Fruit fly (Drosophila melanogaster) whole organism, embryonic: ENCODE data around the gene CG32079.

ENCODE experiments used
- B-H2 ChIP-seq: fragments of 200-800 bp; sonication (Bioruptor generic); optimal IDR thresholded peaks from 2 replicates; lab custom pipeline; 2018; ENCODE audit warnings: missing biosample characterization, mild to moderate bottlenecking, missing genetic modification characterization
- Blimp-1 ChIP-seq: fragments of 200-800 bp; sonication (Bioruptor generic); optimal IDR thresholded peaks from 3 replicates; lab custom pipeline; 2018; ENCODE audit warnings: missing biosample characterization, missing genetic modification characterization, mild to moderate bottlenecking, moderate library complexity, missing genetic modification reagents
- CG10321 ChIP-seq: fragments of 200-800 bp; sonication (Bioruptor generic); IDR thresholded peaks from 2 replicates; pipeline ENCODE4 v1.3.6; 2022; ENCODE audit warnings: missing biosample characterization, missing genetic modification characterization
- CG10431 ChIP-seq: fragments of 200-800 bp; sonication (Bioruptor generic); optimal IDR thresholded peaks from 3 replicates; lab custom pipeline; 2018; ENCODE audit warnings: missing biosample characterization, mild to moderate bottlenecking, missing genetic modification characterization
- CG13296 ChIP-seq: fragments of 200-800 bp; sonication (Bioruptor generic); optimal IDR thresholded peaks from 3 replicates; lab custom pipeline; 2018; ENCODE audit warnings: missing biosample characterization, mild to moderate bottlenecking, missing genetic modification characterization
- CG13424 ChIP-seq: fragments of 200-800 bp; sonication (Bioruptor generic); optimal IDR thresholded peaks from 2 replicates; lab custom pipeline; 2019; ENCODE audit warnings: missing biosample characterization, mild to moderate bottlenecking, missing genetic modification characterization, moderate library complexity
- CG17359 ChIP-seq: fragments of 200-800 bp; sonication (Bioruptor generic); optimal IDR thresholded peaks from 3 replicates; lab custom pipeline; 2018; ENCODE audit warnings: missing biosample characterization, mild to moderate bottlenecking, missing genetic modification characterization, moderate library complexity
- CG2199 ChIP-seq: fragments of 200-800 bp; sonication (Bioruptor generic); IDR thresholded peaks from 3 replicates; pipeline ENCODE4 v1.3.6; 2022; ENCODE audit warnings: missing biosample characterization, missing genetic modification characterization
- CG2202 ChIP-seq: fragments of 200-800 bp; sonication (Bioruptor generic); optimal IDR thresholded peaks from 2 replicates; lab custom pipeline; 2018; ENCODE audit warnings: missing biosample characterization, mild to moderate bottlenecking, missing genetic modification characterization
- CG30431 ChIP-seq: fragments of 200-800 bp; sonication (Bioruptor generic); optimal IDR thresholded peaks from 2 replicates; lab custom pipeline; 2017; ENCODE audit warnings: missing biosample characterization, missing genetic modification characterization
- CG32532 ChIP-seq: fragments of 200-800 bp; sonication (Bioruptor generic); IDR thresholded peaks from 2 replicates; pipeline ENCODE4 v1.3.6; 2022; ENCODE audit warnings: missing biosample characterization, missing genetic modification characterization
- CG34224 ChIP-seq: fragments of 200-800 bp; sonication (Bioruptor generic); IDR thresholded peaks from 3 replicates; pipeline ENCODE4 v1.3.6; 2022; ENCODE audit warnings: missing biosample characterization, missing genetic modification characterization; ENCODE audit not compliant: partially characterized antibody
- CG4854 ChIP-seq: fragments of 200-800 bp; sonication (Bioruptor generic); optimal IDR thresholded peaks from 2 replicates; lab custom pipeline; 2016; ENCODE audit warnings: missing biosample characterization, missing genetic modification characterization, inconsistent platforms
- CG6765 ChIP-seq: fragments of 200-800 bp; sonication (Bioruptor generic); optimal IDR thresholded peaks from 3 replicates; lab custom pipeline; 2017; ENCODE audit warnings: missing biosample characterization, mild to moderate bottlenecking, missing genetic modification characterization
- CG8089 ChIP-seq: fragments of 200-800 bp; sonication (Bioruptor generic); optimal IDR thresholded peaks from 3 replicates; lab custom pipeline; 2016; ENCODE audit warnings: missing biosample characterization, missing genetic modification characterization
- CG9215 ChIP-seq: fragments of 200-800 bp; sonication (Bioruptor generic); IDR thresholded peaks from 2 replicates; pipeline ENCODE4 v1.3.6; 2022; ENCODE audit warnings: missing biosample characterization, missing genetic modification characterization
- H2.0 ChIP-seq: fragments of 200-800 bp; sonication (Bioruptor generic); IDR thresholded peaks from 2 replicates; pipeline ENCODE4 v1.3.6; 2022; ENCODE audit warnings: missing biosample characterization, missing genetic modification characterization
- HLHmδ ChIP-seq: fragments of 200-800 bp; sonication (Bioruptor generic); optimal IDR thresholded peaks from 2 replicates; lab custom pipeline; 2018; ENCODE audit warnings: missing biosample characterization, mild to moderate bottlenecking, missing genetic modification characterization, moderate library complexity
- Hr51 ChIP-seq, 2 experiments: fragments of 200-800 bp; sonication (Bioruptor generic); optimal IDR thresholded peaks; 2 replicates in 1 of 2; 3 replicates in 1 of 2; lab custom pipeline; 2016 to 2018; ENCODE audit warnings: missing biosample characterization in 2 of 2, missing genetic modification characterization in 2 of 2, mild to moderate bottlenecking in 1 of 2, moderate library complexity in 1 of 2
- Hsf ChIP-seq: fragments of 200-800 bp; sonication (Bioruptor generic); optimal IDR thresholded peaks from 3 replicates; lab custom pipeline; 2016; ENCODE audit warnings: missing biosample characterization, missing genetic modification characterization
- Lhr ChIP-seq: fragments of 200-800 bp; sonication (Bioruptor generic); optimal IDR thresholded peaks from 3 replicates; lab custom pipeline; 2017; ENCODE audit warnings: mild to moderate bottlenecking, missing biosample characterization, missing genetic modification reagents, missing genetic modification characterization
- Mes4 ChIP-seq: fragments of 200-800 bp; sonication (Bioruptor generic); optimal IDR thresholded peaks from 2 replicates; lab custom pipeline; 2016; ENCODE audit warnings: missing biosample characterization, missing genetic modification characterization
- Oaz ChIP-seq: fragments of 200-800 bp; sonication (Bioruptor generic); IDR thresholded peaks from 2 replicates; pipeline ENCODE4 v1.3.6; 2022; ENCODE audit warnings: missing biosample characterization, missing genetic modification characterization
- Side ChIP-seq: fragments of 200-800 bp; sonication (Bioruptor generic); optimal IDR thresholded peaks from 2 replicates; lab custom pipeline; 2016; ENCODE audit warnings: missing biosample characterization, missing genetic modification characterization
- Ssrp ChIP-seq: fragments of 200-800 bp; sonication (Bioruptor generic); optimal IDR thresholded peaks from 2 replicates; lab custom pipeline; 2018; ENCODE audit warnings: missing biosample characterization, mild to moderate bottlenecking, missing genetic modification characterization, moderate library complexity
- TFAM ChIP-seq: fragments of 200-800 bp; sonication (Bioruptor generic); optimal IDR thresholded peaks from 2 replicates; lab custom pipeline; 2017; ENCODE audit warnings: missing biosample characterization, missing genetic modification characterization, inconsistent platforms
- Taf1 ChIP-seq: fragments of 200-800 bp; sonication (Bioruptor generic); IDR thresholded peaks from 2 replicates; pipeline ENCODE4 v1.3.6; 2022; ENCODE audit warnings: missing biosample characterization, missing genetic modification characterization
- YL-1 ChIP-seq: fragments of 200-800 bp; sonication (Bioruptor generic); optimal IDR thresholded peaks from 3 replicates; lab custom pipeline; 2017; ENCODE audit warnings: missing biosample characterization, mild to moderate bottlenecking, missing genetic modification characterization
- cg ChIP-seq: fragments of 200-800 bp; sonication (Bioruptor generic); optimal IDR thresholded peaks from 3 replicates; lab custom pipeline; 2019; ENCODE audit warnings: missing biosample characterization, mild to moderate bottlenecking, missing genetic modification characterization, moderate library complexity
- chm ChIP-seq: fragments of 200-800 bp; sonication (Bioruptor generic); IDR thresholded peaks from 2 replicates; pipeline ENCODE4 v1.3.6; 2022; ENCODE audit warnings: missing biosample characterization, missing genetic modification characterization
- croc ChIP-seq: fragments of 200-800 bp; sonication (Bioruptor generic); conservative IDR thresholded peaks from 3 replicates; pipeline ENCODE4 v1.3.6; 2022; ENCODE audit warnings: missing biosample characterization, missing genetic modification characterization
- hkb ChIP-seq, 2 experiments: fragments of 200-800 bp in 1 of 2; fragments of >200 bp in 1 of 2; sonication (Bioruptor generic) in 1 of 2; IDR thresholded peaks in 1 of 2; optimal IDR thresholded peaks in 1 of 2; 2 replicates each; pipeline versions ENCODE4 v1.3.6 to Lab custom; 2017 to 2022; ENCODE audit warnings: missing biosample characterization in 1 of 2, missing genetic modification characterization in 1 of 2
- jumu ChIP-seq: fragments of 200-800 bp; sonication (Bioruptor generic); optimal IDR thresholded peaks from 3 replicates; lab custom pipeline; 2016; ENCODE audit warnings: missing biosample characterization, missing genetic modification characterization
- kah ChIP-seq: fragments of 200-800 bp; sonication (Bioruptor generic); optimal IDR thresholded peaks from 2 replicates; lab custom pipeline; 2018; ENCODE audit warnings: missing biosample characterization, mild to moderate bottlenecking, missing genetic modification characterization
- klu ChIP-seq: fragments of 200-800 bp; sonication (Bioruptor generic); IDR thresholded peaks from 2 replicates; pipeline ENCODE4 v1.3.6; 2022; ENCODE audit warnings: missing biosample characterization, missing genetic modification characterization
- knrl ChIP-seq: fragments of 200-800 bp; sonication (Bioruptor generic); IDR thresholded peaks from 3 replicates; pipeline ENCODE4 v1.3.6; 2022; ENCODE audit warnings: missing biosample characterization, missing genetic modification characterization; ENCODE audit not compliant: partially characterized antibody
- lbe ChIP-seq: fragments of 200-800 bp; sonication (Bioruptor generic); optimal IDR thresholded peaks from 2 replicates; lab custom pipeline; 2016; ENCODE audit warnings: missing biosample characterization, mild to moderate bottlenecking, missing genetic modification characterization
- luna ChIP-seq: fragments of 200-800 bp; sonication (Bioruptor generic); optimal IDR thresholded peaks from 2 replicates; lab custom pipeline; 2016; ENCODE audit warnings: missing biosample characterization, missing genetic modification characterization
- nerfin-2 ChIP-seq: fragments of 200-800 bp; sonication (Bioruptor generic); IDR thresholded peaks from 2 replicates; pipeline ENCODE4 v1.3.6; 2022; ENCODE audit warnings: missing biosample characterization, missing genetic modification characterization; ENCODE audit not compliant: partially characterized antibody
- nom ChIP-seq: fragments of 200-800 bp; sonication (Bioruptor generic); optimal IDR thresholded peaks from 2 replicates; lab custom pipeline; 2017; ENCODE audit warnings: missing biosample characterization, missing genetic modification characterization, mild to moderate bottlenecking, moderate library complexity, missing genetic modification reagents
- odd ChIP-seq: fragments of 200-800 bp; sonication (Bioruptor generic); optimal IDR thresholded peaks from 2 replicates; lab custom pipeline; 2017; ENCODE audit warnings: missing biosample characterization, mild to moderate bottlenecking, missing genetic modification characterization
- onecut ChIP-seq: fragments of 200-800 bp; sonication (Bioruptor generic); IDR thresholded peaks from 2 replicates; pipeline ENCODE4 v1.3.6; 2022; ENCODE audit warnings: missing biosample characterization, missing genetic modification characterization
- pita ChIP-seq: fragments of 200-800 bp; sonication (Bioruptor generic); optimal IDR thresholded peaks from 2 replicates; lab custom pipeline; 2017; ENCODE audit warnings: missing biosample characterization, mild to moderate bottlenecking, missing genetic modification characterization
- prd ChIP-seq, 3 experiments: fragments of >200 bp in 2 of 3; fragments of 200-800 bp in 1 of 3; sonication (Bioruptor generic) in 1 of 3; optimal IDR thresholded peaks in 2 of 3; IDR thresholded peaks in 1 of 3; 2 replicates in 2 of 3; 3 replicates in 1 of 3; pipeline versions ENCODE4 v1.3.6 to Lab custom; 2017 to 2022; ENCODE audit warnings: missing biosample characterization in 1 of 3, missing genetic modification characterization in 1 of 3
- row ChIP-seq: fragments of 200-800 bp; sonication (Bioruptor generic); IDR thresholded peaks from 3 replicates; pipeline ENCODE4 v1.3.6; 2022; ENCODE audit warnings: missing biosample characterization, missing genetic modification characterization
- sim ChIP-seq: fragments of 200-800 bp; sonication (Bioruptor generic); IDR thresholded peaks from 2 replicates; pipeline ENCODE4 v1.3.6; 2022; ENCODE audit warnings: missing biosample characterization, missing genetic modification characterization
- sisA ChIP-seq: fragments of 200-800 bp; sonication (Bioruptor generic); IDR thresholded peaks from 2 replicates; pipeline ENCODE4 v1.3.6; 2022; ENCODE audit warnings: missing biosample characterization, missing genetic modification characterization
- sqz ChIP-seq: fragments of 200-800 bp; sonication (Bioruptor generic); optimal IDR thresholded peaks from 3 replicates; lab custom pipeline; 2018; ENCODE audit warnings: missing biosample characterization, mild to moderate bottlenecking, missing genetic modification characterization
- ssp ChIP-seq: fragments of 200-800 bp; sonication (Bioruptor generic); IDR thresholded peaks from 2 replicates; pipeline ENCODE4 v1.3.6; 2022; ENCODE audit warnings: missing biosample characterization, missing genetic modification characterization

CG32079 gene

dm6 chr3L:11047877-11048276 is 22.5 kb downstream of the CG32079 start (continued):
- peak; percentile 86 for TF ChIP-seq onecut (GFP tag; lab: Robert Waterston, UW)
- peak; percentile 70 for TF ChIP-seq CG10431 (GFP tag; lab: Kevin White, UChicago)
- TF ChIP-seq Mes4 (GFP tag; lab: Kevin White, UChicago), result peak; percentile 81
- no peak for TF ChIP-seq luna
- TF ChIP-seq Hr51 (GFP tag; optimal IDR thresholded peaks at IDR 0.05; lab: Kevin White, UChicago), result peak; percentile 47 to 54
- TF ChIP-seq knrl (GFP tag; lab: Robert Waterston, UW), result peak; percentile 32; the same call in 1 of the 3 replicates
- TF ChIP-seq chm (GFP tag; lab: Robert Waterston, UW), result peak; percentile 77
- peak; percentile 70 for TF ChIP-seq Side (GFP tag; lab: Kevin White, UChicago)
- TF ChIP-seq Oaz (GFP tag; lab: Robert Waterston, UW), result peak; percentile 70
- TF ChIP-seq CG32532 (GFP tag; lab: Robert Waterston, UW), result peak; percentile 92
- TF ChIP-seq ssp (GFP tag; lab: Robert Waterston, UW), result peak; percentile 73
- peak; percentile 71 for TF ChIP-seq CG30431 (GFP tag; lab: Kevin White, UChicago)
- peak; percentile 64 for TF ChIP-seq Taf1
- peak; percentile 65; the same call in 1 of the 2 replicates for TF ChIP-seq CG9215 (GFP tag; lab: Robert Waterston, UW)
- peak; percentile 55 for TF ChIP-seq CG2202 (tag; lab: Kevin White, UChicago)
- peak; percentile 67 for TF ChIP-seq H2.0 (GFP tag; lab: Robert Waterston, UW)
- no peak for TF ChIP-seq hkb (optimal IDR thresholded peaks at IDR 0.05; lab: Kevin White, UChicago)
- peak; percentile 55; the same call in 1 of the 2 replicates for TF ChIP-seq hkb (GFP tag; IDR thresholded peaks at IDR 0.05; lab: Robert Waterston, UW)
- TF ChIP-seq sisA, result peak; percentile 73
- TF ChIP-seq CG13424 (tag; lab: Kevin White, UChicago), result peak; percentile 69
- TF ChIP-seq sim, result no peak
- peak; percentile 91 for TF ChIP-seq CG8089
- peak; percentile 42 for TF ChIP-seq kah (GFP tag; lab: Kevin White, UChicago)
- TF ChIP-seq croc (GFP tag; lab: Robert Waterston, UW), result peak; percentile 43; the same call in 2 of the 3 replicates
- TF ChIP-seq CG4854, result peak; percentile 64
- peak; percentile 52 for TF ChIP-seq odd
- TF ChIP-seq HLHmδ (GFP tag; lab: Kevin White, UChicago), result peak; percentile 71
- no peak for TF ChIP-seq prd (optimal IDR thresholded peaks at IDR 0.05; lab: Kevin White, UChicago)
- TF ChIP-seq prd (GFP tag; IDR thresholded peaks at IDR 0.05; lab: Robert Waterston, UW), result peak; percentile 84
- TF ChIP-seq cg, result no peak
- no peak for TF ChIP-seq TFAM (GFP tag; lab: Kevin White, UChicago)
- TF ChIP-seq lbe (GFP tag; lab: Kevin White, UChicago), result no peak
- TF ChIP-seq Lhr (GFP tag; lab: Kevin White, UChicago), result peak; percentile 72
- TF ChIP-seq klu (GFP tag; lab: Robert Waterston, UW), result no peak
- TF ChIP-seq row (GFP tag; lab: Robert Waterston, UW), result peak; percentile 33; the same call in 1 of the 3 replicates
- peak; percentile 38; the same call in 1 of the 2 replicates for TF ChIP-seq nerfin-2 (GFP tag; lab: Robert Waterston, UW)
- TF ChIP-seq CG34224 (GFP tag; lab: Robert Waterston, UW), result no peak
- no peak for TF ChIP-seq CG10321 (GFP tag; lab: Robert Waterston, UW)
- peak; percentile 4 for TF ChIP-seq CG13296 (GFP tag; lab: Kevin White, UChicago)
- peak; percentile 26 for TF ChIP-seq pita (GFP tag; lab: Kevin White, UChicago)
- peak; percentile 42 for TF ChIP-seq CG6765 (GFP tag; lab: Kevin White, UChicago)
- no peak for TF ChIP-seq nom
- peak; percentile 94 for TF ChIP-seq CG2199 (GFP tag; lab: Robert Waterston, UW)
- TF ChIP-seq jumu (GFP tag; lab: Kevin White, UChicago), result peak; percentile 63
- peak; percentile 31 for TF ChIP-seq Blimp-1 (GFP tag; lab: Kevin White, UChicago)
- TF ChIP-seq B-H2 (GFP tag; lab: Kevin White, UChicago), result peak; percentile 71
- peak; percentile 83 for TF ChIP-seq Hsf (GFP tag; lab: Kevin White, UChicago)
- TF ChIP-seq Ssrp (tag; lab: Kevin White, UChicago), result peak; percentile 39
- peak; percentile 80 for TF ChIP-seq CG17359
- peak; percentile 12 for TF ChIP-seq YL-1 (GFP tag; lab: Kevin White, UChicago)
- TF ChIP-seq sqz (GFP tag; lab: Kevin White, UChicago), result peak; percentile 68
